Worm (Caenorhabditis elegans) whole organism, young adult: ENCODE data around the gene btbd-10.

Experiments
- C06A6.2 ChIP-seq: fragments of 200-800 bp; sonication (Bioruptor generic); conservative IDR thresholded peaks from 2 replicates; pipeline ENCODE4 v1.3.6; 2022; ENCODE audit warnings: missing genetic modification characterization, missing compliant biosample characterization
- D2030.7 ChIP-seq: fragments of 200-800 bp; sonication (Bioruptor generic); IDR thresholded peaks from 2 replicates; pipeline ENCODE4 v1.3.6; 2022; ENCODE audit warnings: missing genetic modification reagents, missing genetic modification characterization, missing compliant biosample characterization
- F22D6.2 ChIP-seq: sonication (generic microtip); optimal IDR thresholded peaks from 2 replicates; lab custom pipeline; 2016; ENCODE audit warnings: mild to moderate bottlenecking, missing genetic modification characterization, missing compliant biosample characterization
- F55B11.4 ChIP-seq: sonication (generic microtip); optimal IDR thresholded peaks from 2 replicates; lab custom pipeline; 2016; ENCODE audit warnings: missing compliant biosample characterization, missing genetic modification characterization, borderline replicate concordance; ENCODE audit not compliant: insufficient read depth
- K11D2.4 ChIP-seq: fragments of 200-800 bp; sonication (Bioruptor generic); IDR thresholded peaks from 2 replicates; pipeline ENCODE4 v1.3.6; 2022; ENCODE audit warnings: missing genetic modification reagents, missing genetic modification characterization, missing compliant biosample characterization
- T07F8.4 ChIP-seq: sonication (generic microtip); optimal IDR thresholded peaks from 2 replicates; lab custom pipeline; 2016; ENCODE audit warnings: mild to moderate bottlenecking, missing genetic modification characterization, moderate library complexity, missing compliant biosample characterization
- Y53G8AR.9 ChIP-seq: fragments of 200-800 bp; sonication (Bioruptor generic); conservative IDR thresholded peaks from 2 replicates; pipeline ENCODE4 v1.3.6; 2022; ENCODE audit warnings: missing genetic modification reagents, missing genetic modification characterization, missing compliant biosample characterization
- ama-1 ChIP-seq, 3 experiments: fragments of 150-350 bp in 1 of 3; sonication (generic microtip) in 2 of 3; optimal IDR thresholded peaks; 2 replicates each; lab custom pipeline; 2014 to 2018; ENCODE audit warnings: missing biosample characterization in 2 of 3, missing genetic modification characterization in 2 of 3, missing genetic modification reagents in 2 of 3
- aptf-2 ChIP-seq: fragments of 200-800 bp; sonication (Bioruptor generic); conservative IDR thresholded peaks from 2 replicates; pipeline ENCODE4 v1.3.6; 2022; ENCODE audit warnings: missing genetic modification reagents, missing genetic modification characterization, missing compliant biosample characterization
- athp-1 ChIP-seq: sonication (generic microtip); optimal IDR thresholded peaks from 2 replicates; lab custom pipeline; 2017; ENCODE audit warnings: mild to moderate bottlenecking, missing genetic modification characterization, missing compliant biosample characterization
- ceh-58 ChIP-seq: fragments of 200-800 bp; sonication (Bioruptor generic); IDR thresholded peaks from 2 replicates; pipeline ENCODE4 v1.3.6; 2022; ENCODE audit warnings: missing genetic modification characterization, missing compliant biosample characterization
- ceh-79 ChIP-seq: sonication (generic microtip); optimal IDR thresholded peaks from 2 replicates; lab custom pipeline; 2017; ENCODE audit warnings: mild to moderate bottlenecking, missing genetic modification characterization, missing compliant biosample characterization
- chd-7 ChIP-seq: sonication (generic microtip); optimal IDR thresholded peaks from 2 replicates; lab custom pipeline; 2016; ENCODE audit warnings: mild to moderate bottlenecking, missing genetic modification characterization, moderate library complexity, missing compliant biosample characterization
- dox-1 ChIP-seq: fragments of 200-800 bp; sonication (Bioruptor generic); IDR thresholded peaks from 2 replicates; pipeline ENCODE4 v1.3.6; 2022; ENCODE audit warnings: missing genetic modification reagents, missing genetic modification characterization, missing compliant biosample characterization
- egl-44 ChIP-seq: fragments of 200-800 bp; sonication (Bioruptor generic); IDR thresholded peaks from 2 replicates; pipeline ENCODE4 v1.3.6; 2022; ENCODE audit warnings: missing genetic modification reagents, missing genetic modification characterization, missing compliant biosample characterization
- egrh-3 ChIP-seq: fragments of 200-800 bp; sonication (Bioruptor generic); IDR thresholded peaks from 2 replicates; pipeline ENCODE4 v1.3.6; 2022; ENCODE audit warnings: missing genetic modification reagents, missing genetic modification characterization, missing compliant biosample characterization
- fkh-3 ChIP-seq: sonication (generic microtip); optimal IDR thresholded peaks from 2 replicates; lab custom pipeline; 2016; ENCODE audit warnings: mild to moderate bottlenecking, missing genetic modification characterization, missing compliant biosample characterization
- him-1 ChIP-seq: sonication (generic microtip); optimal IDR thresholded peaks from 2 replicates; lab custom pipeline; 2016; ENCODE audit warnings: missing genotype, missing genetic modification reagents, missing genetic modification characterization, missing compliant biosample characterization
- hlh-12 ChIP-seq: sonication (generic microtip); optimal IDR thresholded peaks from 2 replicates; lab custom pipeline; 2016; ENCODE audit warnings: missing genetic modification characterization, missing compliant biosample characterization
- hlh-26 ChIP-seq: fragments of 200-800 bp; sonication (Bioruptor generic); conservative IDR thresholded peaks from 2 replicates; pipeline ENCODE4 v1.3.6; 2022; ENCODE audit warnings: missing genetic modification reagents, missing genetic modification characterization, missing compliant biosample characterization
- hmg-1.2 ChIP-seq: fragments of 200-800 bp; sonication (Bioruptor generic); IDR thresholded peaks from 2 replicates; pipeline ENCODE4 v1.3.6; 2022; ENCODE audit warnings: missing genetic modification reagents, missing genetic modification characterization, missing compliant biosample characterization
- let-526 ChIP-seq: fragments of 200-800 bp; sonication (Bioruptor generic); IDR thresholded peaks from 2 replicates; pipeline ENCODE4 v1.3.6; 2022; ENCODE audit warnings: missing genetic modification reagents, missing genetic modification characterization, missing compliant biosample characterization
- lin-26 ChIP-seq: fragments of 200-800 bp; sonication (Bioruptor generic); IDR thresholded peaks from 2 replicates; pipeline ENCODE4 v1.3.6; 2022; ENCODE audit warnings: missing genetic modification reagents, missing genetic modification characterization, missing compliant biosample characterization
- lin-40 ChIP-seq: sonication (generic microtip); optimal IDR thresholded peaks from 2 replicates; lab custom pipeline; 2016; ENCODE audit warnings: missing genetic modification characterization, mild to moderate bottlenecking, missing compliant biosample characterization, missing genotype, missing genetic modification reagents
- lin-54 ChIP-seq: fragments of 200-800 bp; sonication (Bioruptor generic); optimal IDR thresholded peaks from 2 replicates; lab custom pipeline; 2018; ENCODE audit warnings: mild to moderate bottlenecking, missing genetic modification characterization, missing compliant biosample characterization
- lir-1 ChIP-seq: fragments of 200-800 bp; sonication (Bioruptor generic); conservative IDR thresholded peaks from 2 replicates; pipeline ENCODE4 v1.3.6; 2022; ENCODE audit warnings: missing genetic modification reagents, missing genetic modification characterization, missing compliant biosample characterization
- madf-6 ChIP-seq: fragments of 200-800 bp; sonication (Bioruptor generic); IDR thresholded peaks from 2 replicates; pipeline ENCODE4 v1.3.6; 2022; ENCODE audit warnings: missing genetic modification reagents, missing genetic modification characterization, missing compliant biosample characterization
- mcd-1 ChIP-seq: fragments of 200-800 bp; sonication (Bioruptor generic); IDR thresholded peaks from 2 replicates; pipeline ENCODE4 v1.3.6; 2022; ENCODE audit warnings: missing genetic modification reagents, missing genetic modification characterization, missing compliant biosample characterization
- mxl-1 ChIP-seq: sonication (generic microtip); optimal IDR thresholded peaks from 2 replicates; lab custom pipeline; 2016; ENCODE audit warnings: missing genetic modification characterization, missing compliant biosample characterization
- nhr-179 ChIP-seq: sonication (generic microtip); optimal IDR thresholded peaks from 2 replicates; lab custom pipeline; 2016; ENCODE audit warnings: mild to moderate bottlenecking, missing genetic modification characterization, missing compliant biosample characterization
- nhr-80 ChIP-seq: sonication (generic microtip); optimal IDR thresholded peaks from 2 replicates; lab custom pipeline; 2016; ENCODE audit warnings: missing genetic modification characterization, missing compliant biosample characterization
- pbrm-1 ChIP-seq: fragments of 200-800 bp; sonication (Bioruptor generic); IDR thresholded peaks from 2 replicates; pipeline ENCODE4 v1.3.6; 2022; ENCODE audit warnings: missing genetic modification reagents, missing genetic modification characterization, missing compliant biosample characterization
- rcor-1 ChIP-seq: fragments of 200-800 bp; sonication (Bioruptor generic); IDR thresholded peaks from 2 replicates; pipeline ENCODE4 v1.3.6; 2022; ENCODE audit warnings: missing genetic modification reagents, missing genetic modification characterization, missing compliant biosample characterization
- repo-1 ChIP-seq: sonication (generic microtip); optimal IDR thresholded peaks from 2 replicates; lab custom pipeline; 2017; ENCODE audit warnings: mild to moderate bottlenecking, missing genetic modification characterization, missing compliant biosample characterization
- snpc-1.1 ChIP-seq: sonication (generic microtip); optimal IDR thresholded peaks from 2 replicates; lab custom pipeline; 2017; ENCODE audit warnings: missing genetic modification characterization, mild to moderate bottlenecking, missing compliant biosample characterization, antibody characterized with exemption, moderate library complexity, missing genotype, missing genetic modification reagents; ENCODE audit not compliant: insufficient read depth
- snpc-4 ChIP-seq, 5 experiments: fragments of 150-350 bp in 1 of 5; sonication (generic microtip) in 4 of 5; optimal IDR thresholded peaks; 2 replicates each; lab custom pipeline; 2014 to 2018; ENCODE audit warnings: missing genetic modification characterization in 5 of 5, missing biosample characterization in 3 of 5, antibody characterized with exemption in 2 of 5, mild to moderate bottlenecking in 2 of 5, missing compliant biosample characterization in 2 of 5, missing genotype in 2 of 5, moderate library complexity in 2 of 5, missing genetic modification reagents in 1 of 5
- somi-1 ChIP-seq: fragments of 200-800 bp; sonication (Bioruptor generic); optimal IDR thresholded peaks from 2 replicates; lab custom pipeline; 2018; ENCODE audit warnings: mild to moderate bottlenecking, missing genetic modification characterization, missing compliant biosample characterization
- tlf-1 ChIP-seq: fragments of 200-800 bp; sonication (Bioruptor generic); optimal IDR thresholded peaks from 2 replicates; lab custom pipeline; 2018; ENCODE audit warnings: mild to moderate bottlenecking, missing genetic modification characterization, missing compliant biosample characterization
- unc-62 ChIP-seq: fragments of 150-350 bp; optimal IDR thresholded peaks from 2 replicates; lab custom pipeline; 2014; ENCODE audit warnings: missing biosample characterization, missing genetic modification reagents, missing genetic modification characterization
- zfh-2 ChIP-seq: fragments of 200-800 bp; sonication (Bioruptor generic); conservative IDR thresholded peaks from 2 replicates; pipeline ENCODE4 v1.3.6; 2022; ENCODE audit warnings: missing genetic modification reagents, missing genetic modification characterization, missing compliant biosample characterization
- ztf-26 ChIP-seq: sonication (generic microtip); optimal IDR thresholded peaks from 2 replicates; lab custom pipeline; 2017; ENCODE audit warnings: missing genetic modification characterization, missing compliant biosample characterization

btbd-10 gene

DNA sequence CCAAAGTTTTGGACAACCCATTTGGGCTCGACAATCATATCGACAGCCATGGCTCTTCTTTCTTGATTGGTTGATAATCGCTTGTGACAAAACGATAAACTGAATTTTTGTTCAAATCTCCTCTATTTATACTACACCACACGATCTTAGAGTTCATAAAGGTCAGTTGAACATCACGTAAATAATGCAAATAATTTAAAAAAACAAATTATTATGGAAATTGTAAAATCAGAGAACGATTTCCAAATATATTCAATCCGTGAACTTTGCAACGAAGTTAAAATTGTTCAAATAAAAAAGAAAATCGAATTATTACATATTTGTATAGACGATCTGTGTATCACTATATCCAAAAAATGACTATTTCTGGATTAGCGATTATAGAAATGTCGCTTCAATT is 41.5 kb upstream of the btbd-10 start, which contains the start of the genes mpst-4 and F11G11.14 (continued):
- no peak for TF ChIP-seq mxl-1 (tag; lab: Kevin White, UChicago)
- TF ChIP-seq fkh-3: no peak
- TF ChIP-seq him-1 (tag; lab: Kevin White, UChicago): no peak
- TF ChIP-seq, all 124 proteins: peak for 0

DNA sequence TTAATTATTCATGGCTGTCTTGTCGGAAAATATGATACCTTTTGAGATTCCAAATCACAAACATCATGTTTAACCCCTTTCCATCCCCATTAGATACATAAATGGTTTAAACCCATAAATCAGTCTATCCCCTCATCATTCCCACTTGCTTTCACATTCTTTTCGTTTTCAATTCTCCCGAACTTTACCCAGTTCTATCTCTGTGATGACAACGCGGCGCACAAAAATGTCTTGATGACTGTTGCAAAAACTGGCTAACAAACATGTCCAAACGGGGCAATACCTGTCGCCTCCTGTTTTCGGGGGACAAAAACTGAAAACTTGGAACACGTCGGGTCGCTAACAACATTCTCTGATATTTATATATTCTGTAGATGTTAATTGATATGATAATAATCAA is 38.8 kb upstream of the btbd-10 start:
- no peak for TF ChIP-seq madf-6
- TF ChIP-seq mcd-1: no peak
- TF ChIP-seq athp-1: no peak
- no peak for TF ChIP-seq aptf-2 (GFP tag; lab: Robert Waterston, UW)
- no peak for TF ChIP-seq ceh-79 (tag; lab: Kevin White, UChicago)

DNA sequence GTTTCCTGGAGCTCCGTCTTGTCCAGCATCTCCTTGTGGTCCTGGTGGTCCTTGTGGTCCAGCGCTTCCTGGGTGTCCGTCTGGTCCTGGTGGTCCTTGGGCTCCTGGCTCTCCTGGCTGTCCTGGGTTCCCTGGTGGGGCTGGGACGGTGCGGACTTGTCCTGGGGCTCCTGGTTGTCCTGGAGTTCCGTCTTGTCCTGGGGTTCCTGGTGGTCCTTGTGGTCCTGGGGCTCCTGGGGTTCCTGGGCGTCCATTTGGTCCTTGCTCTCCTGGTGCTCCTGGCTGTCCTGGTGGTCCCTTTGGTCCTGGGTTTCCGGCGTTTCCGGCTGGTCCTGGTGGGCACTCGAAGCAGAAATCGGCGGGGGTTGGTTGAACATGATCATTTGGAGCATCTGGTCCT is 38.0 kb upstream of the btbd-10 start:
- TF ChIP-seq egrh-3 (peak; percentile 91), zfh-2 (GFP tag; lab: Robert Waterston, UW) (peak; percentile 77), ceh-58 (GFP tag; lab: Robert Waterston, UW) (0 out of 2 replicates have a peak, but pooled peaks have one; percentile 11), dox-1 (GFP tag; lab: Robert Waterston, UW) (0 out of 2 replicates have a peak, but pooled peaks have one; percentile 33), egl-44 (GFP tag; lab: Robert Waterston, UW) (0 out of 2 replicates have a peak, but pooled peaks have one; percentile 7)

DNA sequence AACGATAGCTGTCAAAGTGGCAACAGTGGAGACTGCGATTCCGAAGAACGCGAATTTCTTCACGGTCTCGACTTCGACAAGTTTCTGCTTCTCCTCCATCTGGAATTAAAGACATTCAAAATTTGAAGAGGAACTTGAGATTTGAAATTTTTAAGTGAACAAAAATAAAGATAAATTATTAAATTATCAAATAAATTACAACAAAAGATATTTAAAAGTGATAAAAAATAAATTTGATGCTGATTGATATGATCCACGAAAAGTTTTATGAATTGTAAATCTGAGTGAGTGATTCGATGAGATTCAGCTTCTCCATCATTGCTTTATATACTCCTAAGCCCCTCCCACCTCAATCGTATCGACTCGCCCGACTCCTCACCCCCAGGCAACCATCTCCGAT is 37.3 kb upstream of the btbd-10 start, which contains the start of gene col-17:
col-17 (minus strand) TSS at position 101 of the 400 bp plus-strand sequence.
- no peak for TF ChIP-seq chd-7

DNA sequence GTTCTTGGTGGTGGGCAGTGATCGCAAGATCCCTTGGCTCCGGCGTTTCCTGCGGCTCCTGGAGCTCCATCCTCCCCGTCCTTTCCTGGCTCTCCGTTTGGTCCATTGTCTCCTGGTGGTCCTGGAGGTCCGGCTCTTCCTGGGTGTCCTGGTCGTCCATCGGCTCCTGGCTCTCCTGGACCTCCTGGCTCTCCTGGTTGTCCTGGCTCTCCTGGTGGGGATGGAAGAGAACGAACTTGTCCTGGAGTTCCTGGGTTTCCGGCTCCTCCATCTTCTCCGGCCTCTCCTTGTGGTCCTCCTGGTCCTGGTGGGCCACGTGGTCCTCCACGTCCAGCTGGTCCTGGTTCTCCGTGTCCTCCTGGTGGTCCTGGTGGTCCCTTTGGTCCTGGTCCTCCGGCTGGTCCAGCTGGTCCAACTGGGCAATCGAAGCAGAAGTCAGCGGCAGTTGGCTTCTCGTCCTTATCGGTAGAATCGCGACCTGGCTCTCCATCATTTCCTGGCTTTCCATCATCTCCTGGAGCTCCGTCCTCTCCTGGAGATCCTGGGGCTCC is 34.9 kb upstream of the btbd-10 start:
- TF ChIP-seq egrh-3: peak; percentile 89
- no peak for TF ChIP-seq rcor-1 (GFP tag; lab: Robert Waterston, UW)
- TF ChIP-seq hmg-1.2 (GFP tag; lab: Robert Waterston, UW): no peak
- no peak for TF ChIP-seq F22D6.2 (tag; lab: Kevin White, UChicago)
- no peak for TF ChIP-seq C06A6.2 (GFP tag; lab: Robert Waterston, UW)
- TF ChIP-seq ama-1 (optimal IDR thresholded peaks at IDR 0.05; lab: Kevin White, UChicago): no peak
- TF ChIP-seq ama-1 (GFP tag; optimal IDR thresholded peaks at IDR 0.05; lab: Kevin White, UChicago): no peak
- no peak for TF ChIP-seq nhr-179 (tag; lab: Kevin White, UChicago)
- no peak for TF ChIP-seq D2030.7
- TF ChIP-seq Y53G8AR.9 (GFP tag; lab: Robert Waterston, UW): no peak
- no peak for TF ChIP-seq snpc-4 (GFP tag; optimal IDR thresholded peaks at IDR 0.05; lab: Kevin White, UChicago)
- no peak for TF ChIP-seq snpc-4 (tag; optimal IDR thresholded peaks at IDR 0.05; lab: Kevin White, UChicago)
- no peak for TF ChIP-seq repo-1 (tag; lab: Kevin White, UChicago)
- no peak for TF ChIP-seq lin-40 (tag; lab: Kevin White, UChicago)
- TF ChIP-seq pbrm-1 (GFP tag; lab: Robert Waterston, UW): no peak
- no peak for TF ChIP-seq nhr-80 (tag; lab: Kevin White, UChicago)
- no peak for TF ChIP-seq somi-1 (GFP tag; lab: Kevin White, UChicago)
- TF ChIP-seq F55B11.4: no peak
- no peak for TF ChIP-seq him-1 (tag; lab: Kevin White, UChicago)
- TF ChIP-seq hlh-12: no peak
- TF ChIP-seq lir-1 (GFP tag; lab: Robert Waterston, UW): no peak
- no peak for TF ChIP-seq snpc-1.1 (tag; lab: Kevin White, UChicago)
- TF ChIP-seq lin-54 (GFP tag; lab: Kevin White, UChicago): no peak
- TF ChIP-seq zfh-2 (GFP tag; lab: Robert Waterston, UW): peak; percentile 93
- 0 out of 2 replicates have a peak, but pooled peaks have one; percentile 11 for TF ChIP-seq hlh-26 (GFP tag; lab: Robert Waterston, UW)
- TF ChIP-seq K11D2.4 (GFP tag; lab: Robert Waterston, UW): 0 out of 2 replicates have a peak, but pooled peaks have one; percentile 46
- no peak for TF ChIP-seq tlf-1 (GFP tag; lab: Kevin White, UChicago)
- TF ChIP-seq let-526 (GFP tag; lab: Robert Waterston, UW): no peak
- peak; percentile 1 for TF ChIP-seq ztf-26
- TF ChIP-seq lin-26: 0 out of 2 replicates have a peak, but pooled peaks have one; percentile 32
- TF ChIP-seq T07F8.4 (tag; lab: Kevin White, UChicago): no peak
- no peak for TF ChIP-seq unc-62 (GFP tag; lab: Kevin White, UChicago)
